Worm (Caenorhabditis elegans) whole organism, L4 larva: Measurements from ENCODE around the gene suex-1.

Experiments used
- F49E8.2 ChIP-seq: sonication (generic microtip); optimal IDR thresholded peaks from 2 replicates; lab custom pipeline; 2016; ENCODE audit warnings: missing compliant biosample characterization, mild to moderate bottlenecking, missing genetic modification characterization, borderline replicate concordance
- R02D3.7 ChIP-seq: fragments of 150-350 bp; sonication (generic microtip); optimal IDR thresholded peaks from 3 replicates; lab custom pipeline; 2014; ENCODE audit warnings: missing biosample characterization, missing genetic modification characterization
- T20F7.1 ChIP-seq: fragments of 200-800 bp; sonication (Bioruptor generic); optimal IDR thresholded peaks from 2 replicates; lab custom pipeline; 2018; ENCODE audit warnings: mild to moderate bottlenecking, missing genetic modification characterization, missing compliant biosample characterization
- T26A8.4 ChIP-seq: fragments of 200-800 bp; sonication (Bioruptor generic); IDR thresholded peaks from 2 replicates; pipeline ENCODE4 v1.3.6; 2022; ENCODE audit warnings: missing genetic modification characterization, missing compliant biosample characterization
- Y105C5A.15 ChIP-seq: fragments of 200-800 bp; sonication (Bioruptor generic); IDR thresholded peaks from 2 replicates; pipeline ENCODE4 v1.3.6; 2022; ENCODE audit warnings: missing genetic modification characterization, missing compliant biosample characterization
- Y5F2A.4 ChIP-seq: fragments of 200-800 bp; sonication (Bioruptor generic); optimal IDR thresholded peaks from 2 replicates; lab custom pipeline; 2018; ENCODE audit warnings: mild to moderate bottlenecking, missing genetic modification characterization, missing compliant biosample characterization
- aha-1 ChIP-seq: fragments of 150-350 bp; peaks from one replicate; lab custom pipeline; 2014; ENCODE audit warnings: missing biosample characterization, missing genetic modification characterization
- aly-2 ChIP-seq: sonication (generic microtip); optimal IDR thresholded peaks from 2 replicates; lab custom pipeline; 2018; ENCODE audit warnings: missing biosample characterization, missing genetic modification characterization
- ama-1 ChIP-seq: fragments of 150-350 bp; optimal IDR thresholded peaks from 2 replicates; lab custom pipeline; 2014; ENCODE audit warnings: inconsistent platforms, mixed read lengths
- arid-1 ChIP-seq: fragments of 200-800 bp; sonication (Bioruptor generic); conservative IDR thresholded peaks from 2 replicates; pipeline ENCODE4 v1.3.6; 2022; ENCODE audit warnings: missing genetic modification reagents, missing genetic modification characterization, missing compliant biosample characterization
- ceh-20 ChIP-seq: fragments of 200-800 bp; sonication (Bioruptor generic); IDR thresholded peaks from 2 replicates; pipeline ENCODE4 v1.3.6; 2022; ENCODE audit warnings: missing genetic modification reagents, missing genetic modification characterization, missing compliant biosample characterization
- ceh-32 ChIP-seq: sonication (generic microtip); optimal IDR thresholded peaks from 2 replicates; lab custom pipeline; 2016; ENCODE audit warnings: mild to moderate bottlenecking, missing genetic modification characterization, missing compliant biosample characterization; ENCODE audit not compliant: poor library complexity
- ctbp-1 ChIP-seq: fragments of 200-800 bp; sonication (Bioruptor generic); IDR thresholded peaks from 2 replicates; pipeline ENCODE4 v1.3.6; 2022; ENCODE audit warnings: missing genetic modification reagents, missing genetic modification characterization, missing compliant biosample characterization
- daf-16 ChIP-seq, 3 experiments: sonication (generic microtip); optimal IDR thresholded peaks; 2 replicates each; lab custom pipeline; 2016 to 2017; ENCODE audit warnings: missing genetic modification characterization in 3 of 3, missing genetic modification reagents in 3 of 3, mild to moderate bottlenecking in 2 of 3, missing compliant biosample characterization in 2 of 3, missing biosample characterization in 1 of 3, moderate library complexity in 1 of 3
- dmd-6 ChIP-seq: fragments of 200-800 bp; sonication (Bioruptor generic); IDR thresholded peaks from 2 replicates; pipeline ENCODE4 v1.3.6; 2022; ENCODE audit warnings: missing genetic modification reagents, missing genetic modification characterization, missing compliant biosample characterization
- dmd-9 ChIP-seq: fragments of 200-800 bp; sonication (Bioruptor generic); IDR thresholded peaks from 2 replicates; pipeline ENCODE4 v1.3.6; 2022; ENCODE audit warnings: missing genetic modification reagents, missing genetic modification characterization, missing compliant biosample characterization
- dpl-1 ChIP-seq: fragments of 150-350 bp; optimal IDR thresholded peaks from 2 replicates; lab custom pipeline; 2014; ENCODE audit warnings: missing biosample characterization, missing genetic modification reagents, missing genetic modification characterization
- duxl-1 ChIP-seq: sonication (generic microtip); optimal IDR thresholded peaks from 2 replicates; lab custom pipeline; 2016; ENCODE audit warnings: mild to moderate bottlenecking, missing genetic modification characterization, moderate library complexity, missing compliant biosample characterization; ENCODE audit not compliant: poor library complexity
- dve-1 ChIP-seq: sonication (generic microtip); optimal IDR thresholded peaks from 2 replicates; lab custom pipeline; 2017; ENCODE audit warnings: antibody characterized with exemption, mild to moderate bottlenecking, missing genetic modification characterization, missing compliant biosample characterization; ENCODE audit not compliant: insufficient read depth
- egl-43 ChIP-seq: fragments of 200-800 bp; sonication (Bioruptor generic); IDR thresholded peaks from 2 replicates; pipeline ENCODE4 v1.3.6; 2022; ENCODE audit warnings: missing genetic modification reagents, missing genetic modification characterization, missing compliant biosample characterization
- hif-1 ChIP-seq, 2 experiments: sonication (generic microtip); optimal IDR thresholded peaks; 2 replicates each; lab custom pipeline; 2016 to 2017; ENCODE audit warnings: missing compliant biosample characterization in 2 of 2, missing genetic modification characterization in 2 of 2, missing genetic modification reagents in 2 of 2, missing genotype in 2 of 2, mild to moderate bottlenecking in 1 of 2
- hlh-11 ChIP-seq: fragments of 200-800 bp; sonication (Bioruptor generic); optimal IDR thresholded peaks from 2 replicates; lab custom pipeline; 2018; ENCODE audit warnings: mild to moderate bottlenecking, missing genetic modification characterization, missing compliant biosample characterization
- hmg-1.1 ChIP-seq: fragments of 200-800 bp; sonication (Bioruptor generic); IDR thresholded peaks from 2 replicates; pipeline ENCODE4 v1.3.6; 2022; ENCODE audit warnings: missing genetic modification reagents, missing genetic modification characterization, missing compliant biosample characterization
- lim-7 ChIP-seq: fragments of 200-800 bp; sonication (Bioruptor generic); IDR thresholded peaks from 2 replicates; pipeline ENCODE4 v1.3.6; 2022; ENCODE audit warnings: missing genetic modification characterization, missing compliant biosample characterization
- lsy-2 ChIP-seq, 2 experiments: fragments of 150-350 bp in 1 of 2; sonication (generic microtip) in 1 of 2; optimal IDR thresholded peaks; 2 replicates each; lab custom pipeline; 2014 to 2017; ENCODE audit warnings: missing biosample characterization in 2 of 2, missing genetic modification characterization in 2 of 2
- mdl-1 ChIP-seq, 2 experiments: fragments of 150-350 bp in 1 of 2; sonication (generic microtip) in 1 of 2; optimal IDR thresholded peaks; 2 replicates each; lab custom pipeline; 2014 to 2017; ENCODE audit warnings: missing biosample characterization in 2 of 2, missing genetic modification characterization in 2 of 2
- mdt-29 ChIP-seq: fragments of 200-800 bp; sonication (Bioruptor generic); IDR thresholded peaks from 2 replicates; pipeline ENCODE4 v1.3.6; 2022; ENCODE audit warnings: missing genetic modification reagents, missing genetic modification characterization, missing compliant biosample characterization
- mes-2 ChIP-seq: sonication (generic microtip); optimal IDR thresholded peaks from 2 replicates; lab custom pipeline; 2016; ENCODE audit warnings: missing genotype, mild to moderate bottlenecking, missing genetic modification characterization, missing compliant biosample characterization; ENCODE audit not compliant: poor library complexity, severe bottlenecking
- mxl-2 ChIP-seq: fragments of 200-800 bp; sonication (Bioruptor generic); conservative IDR thresholded peaks from 2 replicates; pipeline ENCODE4 v1.3.6; 2022; ENCODE audit warnings: missing genetic modification reagents, missing genetic modification characterization, missing compliant biosample characterization
- nhr-10 ChIP-seq: fragments of 150-350 bp; optimal IDR thresholded peaks from 2 replicates; lab custom pipeline; 2014; ENCODE audit warnings: missing biosample characterization, missing genetic modification characterization
- nhr-102 ChIP-seq: sonication (generic microtip); optimal IDR thresholded peaks from 2 replicates; lab custom pipeline; 2016; ENCODE audit warnings: mild to moderate bottlenecking, missing genetic modification characterization, moderate library complexity, missing compliant biosample characterization
- nhr-11 ChIP-seq: fragments of 150-350 bp; optimal IDR thresholded peaks from 2 replicates; lab custom pipeline; 2014; ENCODE audit warnings: missing biosample characterization, missing genetic modification characterization
- nhr-41 ChIP-seq: fragments of 200-800 bp; sonication (Bioruptor generic); IDR thresholded peaks from 2 replicates; pipeline ENCODE4 v1.3.6; 2022; ENCODE audit warnings: missing genetic modification reagents, missing genetic modification characterization, missing compliant biosample characterization
- nhr-48 ChIP-seq: sonication (generic microtip); optimal IDR thresholded peaks from 2 replicates; lab custom pipeline; 2016; ENCODE audit warnings: mild to moderate bottlenecking, missing genetic modification characterization, missing compliant biosample characterization
- php-3 ChIP-seq: fragments of 200-800 bp; sonication (Bioruptor generic); IDR thresholded peaks from 2 replicates; pipeline ENCODE4 v1.3.6; 2022; ENCODE audit warnings: missing genetic modification reagents, missing genetic modification characterization, missing compliant biosample characterization
- pqm-1 ChIP-seq: sonication (generic microtip); optimal IDR thresholded peaks from 2 replicates; lab custom pipeline; 2017; ENCODE audit warnings: missing biosample characterization, missing genetic modification characterization
- rbr-2 ChIP-seq: sonication (generic microtip); optimal IDR thresholded peaks from 2 replicates; lab custom pipeline; 2016; ENCODE audit warnings: missing genotype, missing genetic modification characterization, missing compliant biosample characterization
- saeg-2 ChIP-seq: fragments of 200-800 bp; sonication (Bioruptor generic); IDR thresholded peaks from 2 replicates; pipeline ENCODE4 v1.3.6; 2022; ENCODE audit warnings: missing genetic modification reagents, missing genetic modification characterization, missing compliant biosample characterization
- sdz-12 ChIP-seq: fragments of 200-800 bp; sonication (Bioruptor generic); optimal IDR thresholded peaks from 2 replicates; lab custom pipeline; 2018; ENCODE audit warnings: mild to moderate bottlenecking, missing genetic modification characterization, missing compliant biosample characterization
- snpc-4 ChIP-seq: fragments of 150-350 bp; optimal IDR thresholded peaks from 2 replicates; lab custom pipeline; 2014; ENCODE audit warnings: missing biosample characterization, missing genetic modification characterization
- spr-1 ChIP-seq: sonication (generic microtip); optimal IDR thresholded peaks from 2 replicates; lab custom pipeline; 2016; ENCODE audit warnings: mild to moderate bottlenecking, missing genetic modification characterization, missing compliant biosample characterization

Gene suex-1

ce11 chrII:5498156-5498739 lies at the start of gene suex-1, which contains the start of gene F12A10.9:
Gene suex-1, minus strand, starts transcription at chrII:5498256.
Gene F12A10.9, plus strand, starts transcription at chrII:5498689.
- TF ChIP-seq aha-1 (peak; percentile 33), T20F7.1 (GFP tag; lab: Kevin White, UChicago) (no peak), lim-7 (GFP tag; lab: Robert Waterston, UW) (no peak), Y5F2A.4 (GFP tag; lab: Kevin White, UChicago) (no peak), ceh-32 (tag; lab: Kevin White, UChicago) (no peak), Y105C5A.15 (no peak)
- TF ChIP-seq, all 104 proteins: peak for 1

DNA sequence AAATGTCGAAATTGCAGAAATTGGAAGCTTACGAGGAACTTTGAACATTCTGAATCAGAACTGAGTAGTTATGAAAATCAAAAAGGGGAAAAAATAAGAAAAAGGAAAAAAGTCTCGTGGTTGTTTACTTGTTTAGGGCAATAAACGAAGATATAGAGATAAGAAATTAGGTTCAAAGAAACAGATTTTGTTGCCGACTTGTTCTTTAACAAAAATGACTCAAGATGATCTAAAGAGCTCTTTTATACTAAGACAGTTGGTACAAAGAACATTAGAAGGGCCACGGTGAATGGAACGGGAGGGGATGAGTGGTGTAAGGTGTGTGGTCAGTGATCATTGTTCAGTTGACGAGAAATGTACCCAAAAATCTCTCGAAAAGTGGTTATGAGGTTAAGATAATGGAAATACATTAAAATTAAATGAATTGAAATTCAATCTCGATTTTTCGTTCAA lies 49.4 kb upstream of the suex-1 start, which contains the start of gene acdh-2:
acdh-2 (minus strand) TSS at position 51 of the 453 bp plus-strand sequence.
- TF ChIP-seq dve-1 (tag; lab: Kevin White, UChicago) (peak; percentile 7), daf-16 (GFP tag; optimal IDR thresholded peaks at IDR 0.05; lab: Kevin White, UChicago) (no peak), daf-16 (tag; optimal IDR thresholded peaks at IDR 0.05; lab: Kevin White, UChicago) (peak; percentile 2), spr-1 (tag; lab: Kevin White, UChicago) (no peak)

ce11 chrII:5544764-5545163 lies 46.7 kb upstream of the suex-1 start, which contains the start of gene ins-13:
Gene ins-13, minus strand, starts transcription at chrII:5544864.
- TF ChIP-seq dmd-9 (no peak), sdz-12 (GFP tag; lab: Kevin White, UChicago) (no peak), R02D3.7 (tag; lab: Kevin White, UChicago) (no peak)

DNA sequence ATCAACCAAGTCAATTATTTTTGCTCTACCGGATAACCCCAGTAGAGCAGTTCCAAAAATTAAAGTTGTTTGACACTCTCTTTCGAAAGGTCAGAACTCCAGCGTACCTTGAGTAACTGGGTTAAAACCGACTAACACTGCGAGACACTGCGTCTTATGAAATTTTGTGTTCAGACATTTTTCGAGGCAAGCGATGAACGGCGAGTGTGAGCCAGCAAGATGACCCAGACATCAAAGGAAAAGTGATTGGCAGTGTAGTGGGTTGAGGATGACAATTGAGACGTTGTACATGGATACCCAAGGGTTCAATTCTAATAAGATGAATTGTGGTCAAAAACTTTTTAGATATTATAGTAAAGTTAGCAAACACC lies 46.1 kb upstream of the suex-1 start:
- peak; percentile 72 for TF ChIP-seq nhr-10
- TF ChIP-seq egl-43 (GFP tag; lab: Robert Waterston, UW) = peak; percentile 65; the same call in 1 of the 2 replicates
- TF ChIP-seq dmd-6 (GFP tag; lab: Robert Waterston, UW) = peak; percentile 80
- peak; percentile 8; the same call in 1 of the 2 replicates for TF ChIP-seq hmg-1.1 (GFP tag; lab: Robert Waterston, UW)
- TF ChIP-seq dpl-1 (GFP tag; lab: Kevin White, UChicago) = peak; percentile 57
- TF ChIP-seq ama-1 (lab: Kevin White, UChicago) = peak; percentile 99
- peak; percentile 81 for TF ChIP-seq mes-2
- TF ChIP-seq spr-1 (tag; lab: Kevin White, UChicago) = no peak
- 0 out of 2 replicates have a peak, but pooled peaks have one; percentile 17 for TF ChIP-seq ctbp-1 (GFP tag; lab: Robert Waterston, UW)
- TF ChIP-seq nhr-41 = peak; percentile 46; the same call in 1 of the 2 replicates
- no peak for TF ChIP-seq rbr-2 (tag; lab: Kevin White, UChicago)
- TF ChIP-seq ceh-20 (GFP tag; lab: Robert Waterston, UW) = peak; percentile 46
- no peak for TF ChIP-seq nhr-48 (tag; lab: Kevin White, UChicago)
- peak; percentile 0 to 83 for TF ChIP-seq lsy-2 (tag; optimal IDR thresholded peaks at IDR 0.05; lab: Kevin White, UChicago)
- peak; percentile 46 for TF ChIP-seq duxl-1 (tag; lab: Kevin White, UChicago)
- peak; percentile 36; the same call in 1 of the 2 replicates for TF ChIP-seq php-3 (GFP tag; lab: Robert Waterston, UW)
- TF ChIP-seq snpc-4 (tag; lab: Kevin White, UChicago) = peak; percentile 92
- TF ChIP-seq daf-16 (GFP tag; optimal IDR thresholded peaks at IDR 0.05; lab: Kevin White, UChicago) = peak in 1 of 2 experiments; percentile 76
- peak; percentile 81 for TF ChIP-seq daf-16 (tag; optimal IDR thresholded peaks at IDR 0.05; lab: Kevin White, UChicago)
- peak; percentile 77 for TF ChIP-seq hlh-11 (tag; lab: Kevin White, UChicago)
- peak; percentile 47; the same call in 1 of the 2 replicates for TF ChIP-seq saeg-2 (GFP tag; lab: Robert Waterston, UW)
- peak in 1 of 2 experiments; percentile 45 for TF ChIP-seq mdl-1 (tag; optimal IDR thresholded peaks at IDR 0.05; lab: Kevin White, UChicago)
- no peak for TF ChIP-seq T20F7.1 (GFP tag; lab: Kevin White, UChicago)
- TF ChIP-seq nhr-102 (tag; lab: Kevin White, UChicago) = peak; percentile 10
- TF ChIP-seq mxl-2 (GFP tag; lab: Robert Waterston, UW) = peak; percentile 60; the same call in 1 of the 2 replicates
- TF ChIP-seq mdt-29 (GFP tag; lab: Robert Waterston, UW) = peak; percentile 97
- TF ChIP-seq nhr-11 = peak; percentile 62
- TF ChIP-seq T26A8.4 = peak; percentile 4
- TF ChIP-seq dmd-9 = peak; percentile 62; the same call in 1 of the 2 replicates
- TF ChIP-seq pqm-1 (tag; lab: Kevin White, UChicago) = no peak
- no peak for TF ChIP-seq aly-2 (tag; lab: Kevin White, UChicago)
- peak in 1 of 2 experiments; percentile 34 for TF ChIP-seq hif-1 (tag; optimal IDR thresholded peaks at IDR 0.05; lab: Kevin White, UChicago)
- no peak for TF ChIP-seq F49E8.2
- peak; percentile 74 for TF ChIP-seq arid-1 (GFP tag; lab: Robert Waterston, UW)
